Fruit fly (Drosophila melanogaster): ENCODE data around the gene CG12375.

CG12375 gene

dm6 chr2L:8162307-8163024, 35.8 kb upstream of the CG12375 start, which contains the start of gene Acbp1 (continued):
- peak; percentile 90 for TF ChIP-seq Dbx (GFP tag; IDR thresholded peaks at IDR 0.05)
- TF ChIP-seq CG18764 (GFP tag; optimal IDR thresholded peaks at IDR 0.05) = peak; percentile 88
- TF ChIP-seq CG2889 (GFP tag; IDR thresholded peaks at IDR 0.05) = peak; percentile 87; the same call in 2 of the 3 replicates
- peak; percentile 96 for TF ChIP-seq CG7786 (GFP tag; optimal IDR thresholded peaks at IDR 0.05)
- peak; percentile 61 for TF ChIP-seq Dp (GFP tag; optimal IDR thresholded peaks at IDR 0.05)
- peak; percentile 96 for TF ChIP-seq CG9609 (GFP tag; optimal IDR thresholded peaks at IDR 0.05)
- peak; percentile 91 for TF ChIP-seq ac (GFP tag; optimal IDR thresholded peaks at IDR 0.05)
- TF ChIP-seq CG2129 (GFP tag; IDR thresholded peaks at IDR 0.05; ENCODE audit: partially characterized antibody) = peak; percentile 25
- peak; percentile 84 for TF ChIP-seq Gug (GFP tag; IDR thresholded peaks at IDR 0.05)
- TF ChIP-seq Mad (GFP tag; optimal IDR thresholded peaks at IDR 0.05) = peak; percentile 91
- TF ChIP-seq CG17829 (tag; optimal IDR thresholded peaks at IDR 0.05) = peak; percentile 99
- TF ChIP-seq gsb (GFP tag; IDR thresholded peaks at IDR 0.05) = peak; percentile 85
- peak; percentile 93 for TF ChIP-seq bab2 (GFP tag; optimal IDR thresholded peaks at IDR 0.05)
- TF ChIP-seq hth (optimal IDR thresholded peaks at IDR 0.05) = no peak
- TF ChIP-seq jumu (GFP tag; optimal IDR thresholded peaks at IDR 0.05) = peak; percentile 96
- TF ChIP-seq nom (GFP tag; optimal IDR thresholded peaks at IDR 0.05) = peak; percentile 97
- TF ChIP-seq CG7745 (tag; optimal IDR thresholded peaks at IDR 0.05) = peak; percentile 93
- peak; percentile 59; the same call in 1 of the 2 replicates for TF ChIP-seq tna (GFP tag; IDR thresholded peaks at IDR 0.05; ENCODE audit: partially characterized antibody)
- TF ChIP-seq CkIIα-i1 (GFP tag; IDR thresholded peaks at IDR 0.05) = no peak
- TF ChIP-seq schlank (tag; optimal IDR thresholded peaks at IDR 0.05) = peak; percentile 93
- peak; percentile 80 for TF ChIP-seq CG17612 (GFP tag; IDR thresholded peaks at IDR 0.05)
- peak; percentile 75 for TF ChIP-seq Taf1 (GFP tag; IDR thresholded peaks at IDR 0.05)
- peak; percentile 81 for TF ChIP-seq E2f2 (GFP tag; IDR thresholded peaks at IDR 0.05)
- peak; percentile 57; the same call in 2 of the 3 replicates for TF ChIP-seq jigr1 (GFP tag; IDR thresholded peaks at IDR 0.05)
- peak; percentile 96 for TF ChIP-seq CG17361 (GFP tag; IDR thresholded peaks at IDR 0.05)
- TF ChIP-seq CG3726 (GFP tag; IDR thresholded peaks at IDR 0.05) = peak; percentile 70; the same call in 2 of the 3 replicates
- peak; percentile 60 for TF ChIP-seq vnd (GFP tag; IDR thresholded peaks at IDR 0.05; ENCODE audit: partially characterized antibody)
- TF ChIP-seq lab (GFP tag; optimal IDR thresholded peaks at IDR 0.05) = peak; percentile 99
- peak; percentile 94 to 98 for TF ChIP-seq bsh (GFP tag; optimal IDR thresholded peaks at IDR 0.05)
- peak; percentile 93 for TF ChIP-seq abd-A (tag; optimal IDR thresholded peaks at IDR 0.05)
- TF ChIP-seq CG33213 (GFP tag; optimal IDR thresholded peaks at IDR 0.05) = peak; percentile 95
- peak; percentile 95 for TF ChIP-seq Xbp1 (GFP tag; optimal IDR thresholded peaks at IDR 0.05)
- peak; percentile 100 for TF ChIP-seq CG4820 (GFP tag; optimal IDR thresholded peaks at IDR 0.05)
- peak; percentile 98 for TF ChIP-seq grau (tag; optimal IDR thresholded peaks at IDR 0.05)
- peak; percentile 78 for TF ChIP-seq CG5953 (GFP tag; IDR thresholded peaks at IDR 0.05)
- TF ChIP-seq CG11560 (tag; IDR thresholded peaks at IDR 0.05) = peak; percentile 80
- TF ChIP-seq row (GFP tag; IDR thresholded peaks at IDR 0.05) = peak; percentile 97
- TF ChIP-seq PHDP (tag; optimal IDR thresholded peaks at IDR 0.05) = peak; percentile 99
- peak; percentile 86 for TF ChIP-seq Dll (GFP tag; IDR thresholded peaks at IDR 0.05; ENCODE audit: partially characterized antibody)
- peak; percentile 89 for TF ChIP-seq CG9797 (GFP tag; optimal IDR thresholded peaks at IDR 0.05)
- TF ChIP-seq Side (GFP tag; optimal IDR thresholded peaks at IDR 0.05) = peak; percentile 97
- TF ChIP-seq ato (GFP tag; IDR thresholded peaks at IDR 0.05; ENCODE audit: partially characterized antibody) = peak; percentile 68
- peak; percentile 82 for TF ChIP-seq D19B (GFP tag; optimal IDR thresholded peaks at IDR 0.05)
- TF ChIP-seq CG13624 (GFP tag; optimal IDR thresholded peaks at IDR 0.05) = peak; percentile 97
- TF ChIP-seq ems (GFP tag; optimal IDR thresholded peaks at IDR 0.05) = peak; percentile 90
- TF ChIP-seq bcd (GFP tag; optimal IDR thresholded peaks at IDR 0.05) = peak; percentile 92
- peak; percentile 80 for TF ChIP-seq CG14667 (GFP tag; IDR thresholded peaks at IDR 0.05)
- TF ChIP-seq CG34224 (GFP tag; IDR thresholded peaks at IDR 0.05; ENCODE audit: partially characterized antibody) = peak; percentile 83; the same call in 2 of the 3 replicates
- peak; percentile 71 for TF ChIP-seq CG1024 (GFP tag; IDR thresholded peaks at IDR 0.05)
